Worm (Caenorhabditis elegans) whole organism, midembryonic: ENCODE data around the gene mam-5.

ENCODE experiments used
- cog-1 ChIP-seq: sonication (generic microtip); optimal IDR thresholded peaks from 2 replicates; lab custom pipeline; 2016; ENCODE audit warnings: missing genetic modification characterization, missing compliant biosample characterization
- flt-1 ChIP-seq: fragments of 200-800 bp; sonication (Bioruptor generic); IDR thresholded peaks from 2 replicates; pipeline ENCODE4 v1.3.6; 2022; ENCODE audit warnings: missing genetic modification characterization, missing compliant biosample characterization
- med-1 ChIP-seq: sonication (generic microtip); optimal IDR thresholded peaks from 2 replicates; lab custom pipeline; 2017; ENCODE audit warnings: missing genetic modification characterization, mild to moderate bottlenecking, missing compliant biosample characterization, antibody characterized with exemption, missing genetic modification reagents; ENCODE audit not compliant: insufficient read depth
- tab-1 ChIP-seq: fragments of 200-800 bp; sonication (Bioruptor generic); IDR thresholded peaks from 2 replicates; pipeline ENCODE4 v1.3.6; 2022; ENCODE audit warnings: missing genetic modification characterization, missing compliant biosample characterization
- ztf-23 ChIP-seq: fragments of 200-800 bp; sonication (Bioruptor generic); IDR thresholded peaks from 2 replicates; pipeline ENCODE4 v1.3.6; 2022; ENCODE audit warnings: missing genetic modification reagents, missing genetic modification characterization, missing compliant biosample characterization
- ztf-29 ChIP-seq: fragments of 200-800 bp; sonication (Bioruptor generic); IDR thresholded peaks from 2 replicates; pipeline ENCODE4 v1.3.6; 2022; ENCODE audit warnings: missing genetic modification reagents, missing genetic modification characterization, missing compliant biosample characterization

- TF ChIP-seq cog-1 (tag; lab: Kevin White, UChicago) (no peak), med-1 (GFP tag; lab: Kevin White, UChicago) (no peak), tab-1 (GFP tag; lab: Robert Waterston, UW) (no peak), flt-1 (GFP tag; lab: Robert Waterston, UW) (no peak), ztf-23 (GFP tag; lab: Robert Waterston, UW) (no peak), ztf-29 (GFP tag; lab: Robert Waterston, UW) (no peak)
These were observed 26.9 kb upstream of the mam-5 start for ce11 chrV:9925647-9926046.
